Worm (Caenorhabditis elegans): ENCODE results near the gene col-95.

col-95 gene

ce11 chrIII:11659804-11660203 is 44.0 kb upstream of the col-95 start:
- TF ChIP-seq nhr-11 (tag; optimal IDR thresholded peaks at IDR 0.05) (no peak), lin-39 (tag; optimal IDR thresholded peaks at IDR 0.05) (peak; percentile 48), nhr-67 (tag; optimal IDR thresholded peaks at IDR 0.05) (no peak), unc-39 (tag; optimal IDR thresholded peaks at IDR 0.05) (no peak), ceh-82 (tag; optimal IDR thresholded peaks at IDR 0.05) (no peak), egl-27 (tag; optimal IDR thresholded peaks at IDR 0.05) (no peak)

- TF ChIP-seq pha-4 (tag; optimal IDR thresholded peaks at IDR 0.05) (peak; percentile 26), aly-2 (tag; optimal IDR thresholded peaks at IDR 0.05) (no peak), lin-39 (tag; optimal IDR thresholded peaks at IDR 0.05) (no peak), elt-3 (tag; optimal IDR thresholded peaks at IDR 0.05) (no peak), egl-5 (tag; optimal IDR thresholded peaks at IDR 0.05) (no peak), nhr-67 (tag; optimal IDR thresholded peaks at IDR 0.05) (no peak), nfya-1 (tag; optimal IDR thresholded peaks at IDR 0.05; ENCODE audit: insufficient read depth) (peak; percentile 40), nhr-12 (tag; optimal IDR thresholded peaks at IDR 0.05) (no peak), eor-1 (tag; optimal IDR thresholded peaks at IDR 0.05) (no peak)
Measured at ce11 chrIII:11660736-11661135, 43.1 kb upstream of the col-95 start.

- TF ChIP-seq nfya-1 (tag; optimal IDR thresholded peaks at IDR 0.05; ENCODE audit: insufficient read depth) (peak; percentile 48), fkh-10 (GFP tag; optimal IDR thresholded peaks at IDR 0.05) (no peak)
Measured at ce11 chrIII:11663400-11663799, 40.4 kb upstream of the col-95 start.

- TF ChIP-seq daf-12 (tag; optimal IDR thresholded peaks at IDR 0.05): no peak
- TF ChIP-seq zag-1 (tag; optimal IDR thresholded peaks at IDR 0.05): no peak
- TF ChIP-seq ztf-4 (tag; optimal IDR thresholded peaks at IDR 0.05): no peak
- TF ChIP-seq nhr-43 (tag; optimal IDR thresholded peaks at IDR 0.05; ENCODE audit: poor library complexity, severe bottlenecking): no peak
- no peak for TF ChIP-seq nhr-76 (tag; optimal IDR thresholded peaks at IDR 0.05)
- no peak for TF ChIP-seq lin-15B (tag; optimal IDR thresholded peaks at IDR 0.05)
- no peak for TF ChIP-seq unc-39 (tag; optimal IDR thresholded peaks at IDR 0.05)
- no peak for TF ChIP-seq egl-27 (tag; optimal IDR thresholded peaks at IDR 0.05)
- no peak for TF ChIP-seq ZK546.5 (tag; optimal IDR thresholded peaks at IDR 0.05)
- no peak for TF ChIP-seq pha-4 (tag; optimal IDR thresholded peaks at IDR 0.05)
- TF ChIP-seq nhr-12 (tag; optimal IDR thresholded peaks at IDR 0.05): no peak
- TF ChIP-seq nhr-11 (tag; optimal IDR thresholded peaks at IDR 0.05): no peak
- TF ChIP-seq egl-5 (tag; optimal IDR thresholded peaks at IDR 0.05): no peak
- TF ChIP-seq fos-1 (tag; optimal IDR thresholded peaks at IDR 0.05): no peak
- TF ChIP-seq eor-1 (tag; optimal IDR thresholded peaks at IDR 0.05): no peak
- TF ChIP-seq nhr-25 (tag; optimal IDR thresholded peaks at IDR 0.05): no peak
- no peak for TF ChIP-seq aly-2 (tag; optimal IDR thresholded peaks at IDR 0.05)
- TF ChIP-seq skn-1 (tag; optimal IDR thresholded peaks at IDR 0.05): no peak
Measured at ce11 chrIII:11666819-11667218, 37.0 kb upstream of the col-95 start.

ce11 chrIII:11669008-11669407 is 34.8 kb upstream of the col-95 start:
- TF ChIP-seq fkh-10 (GFP tag; optimal IDR thresholded peaks at IDR 0.05): no peak
- no peak for TF ChIP-seq nhr-237 (tag; optimal IDR thresholded peaks at IDR 0.05)
- TF ChIP-seq fkh-2 (tag; optimal IDR thresholded peaks at IDR 0.05): no peak
- no peak for TF ChIP-seq ceh-28 (tag; optimal IDR thresholded peaks at IDR 0.05)
- no peak for TF ChIP-seq unc-39 (tag; optimal IDR thresholded peaks at IDR 0.05)
- TF ChIP-seq mdl-1 (tag; optimal IDR thresholded peaks at IDR 0.05): no peak
- no peak for TF ChIP-seq nhr-76 (tag; optimal IDR thresholded peaks at IDR 0.05)
- TF ChIP-seq ama-1 (optimal IDR thresholded peaks at IDR 0.05): no peak
- TF ChIP-seq nhr-23 (tag; optimal IDR thresholded peaks at IDR 0.05): no peak
- no peak for TF ChIP-seq R02D3.7 (tag; optimal IDR thresholded peaks at IDR 0.05)
- TF ChIP-seq egl-27 (tag; optimal IDR thresholded peaks at IDR 0.05): no peak
- no peak for TF ChIP-seq nhr-11 (tag; optimal IDR thresholded peaks at IDR 0.05)
- TF ChIP-seq aly-2 (tag; optimal IDR thresholded peaks at IDR 0.05): no peak
- no peak for TF ChIP-seq pqm-1 (tag; optimal IDR thresholded peaks at IDR 0.05)
- TF ChIP-seq pha-4 (tag; optimal IDR thresholded peaks at IDR 0.05): no peak
- TF ChIP-seq fos-1 (tag; optimal IDR thresholded peaks at IDR 0.05): no peak
- TF ChIP-seq skn-1 (tag; optimal IDR thresholded peaks at IDR 0.05): no peak
- TF ChIP-seq lin-15B (tag; optimal IDR thresholded peaks at IDR 0.05): no peak

ce11 chrIII:11680514-11680913 is 23.3 kb upstream of the col-95 start:
- TF ChIP-seq ceh-28 (tag; optimal IDR thresholded peaks at IDR 0.05) (no peak), unc-62 (GFP tag; optimal IDR thresholded peaks at IDR 0.05) (no peak), egl-5 (tag; optimal IDR thresholded peaks at IDR 0.05) (no peak), elt-3 (tag; optimal IDR thresholded peaks at IDR 0.05) (no peak), nhr-43 (tag; optimal IDR thresholded peaks at IDR 0.05; ENCODE audit: poor library complexity, severe bottlenecking) (no peak), mdl-1 (tag; optimal IDR thresholded peaks at IDR 0.05) (no peak), mml-1 (tag; optimal IDR thresholded peaks at IDR 0.05) (no peak), skn-1 (tag; optimal IDR thresholded peaks at IDR 0.05) (no peak), elt-1 (tag; optimal IDR thresholded peaks at IDR 0.05) (no peak), tbx-2 (tag; optimal IDR thresholded peaks at IDR 0.05) (no peak), jun-1 (tag; optimal IDR thresholded peaks at IDR 0.05) (no peak), zag-1 (tag; optimal IDR thresholded peaks at IDR 0.05) (no peak), nhr-11 (tag; optimal IDR thresholded peaks at IDR 0.05) (no peak), nhr-67 (tag; optimal IDR thresholded peaks at IDR 0.05) (no peak), R02D3.7 (tag; optimal IDR thresholded peaks at IDR 0.05) (no peak)

All from whole organism, L3 larva.